Fruit fly (Drosophila melanogaster) whole organism, embryonic: ENCODE data around the gene CG4291.

Source experiments
- CG1024 ChIP-seq: fragments of 200-800 bp; sonication (Bioruptor generic); IDR thresholded peaks from 2 replicates; pipeline ENCODE4 v1.3.6; 2022; ENCODE audit warnings: missing biosample characterization, missing genetic modification characterization
- CG10321 ChIP-seq: fragments of 200-800 bp; sonication (Bioruptor generic); IDR thresholded peaks from 2 replicates; pipeline ENCODE4 v1.3.6; 2022; ENCODE audit warnings: missing biosample characterization, missing genetic modification characterization
- CG13775 ChIP-seq: fragments of 200-800 bp; sonication (Bioruptor generic); optimal IDR thresholded peaks from 3 replicates; lab custom pipeline; 2017; ENCODE audit warnings: missing biosample characterization, mild to moderate bottlenecking, missing genetic modification characterization
- CG15479 ChIP-seq: fragments of 200-800 bp; sonication (Bioruptor generic); optimal IDR thresholded peaks from 3 replicates; lab custom pipeline; 2019; ENCODE audit warnings: missing biosample characterization, mild to moderate bottlenecking, missing genetic modification characterization, moderate library complexity
- CG16813 ChIP-seq: fragments of 200-800 bp; sonication (Bioruptor generic); IDR thresholded peaks from 3 replicates; pipeline ENCODE4 v1.3.6; 2022; ENCODE audit warnings: missing biosample characterization, missing genetic modification characterization; ENCODE audit not compliant: partially characterized antibody
- CG17328 ChIP-seq: fragments of 200-800 bp; sonication (Bioruptor generic); IDR thresholded peaks from 2 replicates; pipeline ENCODE4 v1.3.6; 2022; ENCODE audit warnings: missing biosample characterization, missing genetic modification characterization
- CG17359 ChIP-seq: fragments of 200-800 bp; sonication (Bioruptor generic); optimal IDR thresholded peaks from 3 replicates; lab custom pipeline; 2018; ENCODE audit warnings: missing biosample characterization, mild to moderate bottlenecking, missing genetic modification characterization, moderate library complexity
- CG18011 ChIP-seq: fragments of 200-800 bp; sonication (Bioruptor generic); optimal IDR thresholded peaks from 2 replicates; lab custom pipeline; 2017; ENCODE audit warnings: missing biosample characterization, missing genetic modification characterization, mild to moderate bottlenecking, moderate library complexity, missing genotype
- CG2889 ChIP-seq: fragments of 200-800 bp; sonication (Bioruptor generic); IDR thresholded peaks from 3 replicates; pipeline ENCODE4 v1.3.6; 2022; ENCODE audit warnings: missing biosample characterization, missing genetic modification characterization
- CG31388 ChIP-seq: fragments of 200-800 bp; sonication (Bioruptor generic); optimal IDR thresholded peaks from 2 replicates; lab custom pipeline; 2016; ENCODE audit warnings: missing biosample characterization, missing genetic modification characterization
- CG33557 ChIP-seq: fragments of 200-800 bp; sonication (Bioruptor generic); optimal IDR thresholded peaks from 2 replicates; lab custom pipeline; 2019; ENCODE audit warnings: missing biosample characterization, mild to moderate bottlenecking, missing genetic modification characterization, moderate library complexity
- CG3726 ChIP-seq: fragments of 200-800 bp; sonication (Bioruptor generic); IDR thresholded peaks from 3 replicates; pipeline ENCODE4, ENCODE4 v1.3.6; 2022; ENCODE audit warnings: missing biosample characterization, missing genetic modification characterization
- CG4282 ChIP-seq: fragments of 200-800 bp; sonication (Bioruptor generic); optimal IDR thresholded peaks from 2 replicates; lab custom pipeline; 2016; ENCODE audit warnings: missing biosample characterization, missing genetic modification characterization
- CG4730 ChIP-seq: fragments of 200-800 bp; sonication (Bioruptor generic); IDR thresholded peaks from 2 replicates; pipeline ENCODE4 v1.3.6; 2022; ENCODE audit warnings: missing biosample characterization, missing genetic modification characterization
- CG6175 ChIP-seq: fragments of 200-800 bp; sonication (Bioruptor generic); IDR thresholded peaks from 3 replicates; pipeline ENCODE4 v1.3.6; 2022; ENCODE audit warnings: missing biosample characterization, missing genetic modification characterization
- CG6765 ChIP-seq: fragments of 200-800 bp; sonication (Bioruptor generic); optimal IDR thresholded peaks from 3 replicates; lab custom pipeline; 2017; ENCODE audit warnings: missing biosample characterization, mild to moderate bottlenecking, missing genetic modification characterization
- D ChIP-seq, 2 experiments: fragments of 200-800 bp in 1 of 2; fragments of >200 bp in 1 of 2; sonication (Bioruptor generic) in 1 of 2; optimal IDR thresholded peaks; 2 replicates in 1 of 2; 3 replicates in 1 of 2; lab custom pipeline; 2017; ENCODE audit warnings: mild to moderate bottlenecking in 1 of 2, missing biosample characterization in 1 of 2, missing genetic modification characterization in 1 of 2, missing genetic modification reagents in 1 of 2
- GATAe ChIP-seq: fragments of 200-800 bp; sonication (Bioruptor generic); conservative IDR thresholded peaks from 2 replicates; pipeline ENCODE4 v1.3.6; 2022; ENCODE audit warnings: missing biosample characterization, missing genetic modification characterization
- H15 ChIP-seq: fragments of 200-800 bp; sonication (Bioruptor generic); IDR thresholded peaks from 3 replicates; pipeline ENCODE4 v1.3.6; 2022; ENCODE audit warnings: missing biosample characterization, missing genetic modification characterization
- HLH3B ChIP-seq: fragments of 200-800 bp; sonication (Bioruptor generic); IDR thresholded peaks from 2 replicates; pipeline ENCODE4 v1.3.6; 2022; ENCODE audit warnings: missing biosample characterization, missing genetic modification characterization
- Hmr ChIP-seq: fragments of 200-800 bp; sonication (Bioruptor generic); optimal IDR thresholded peaks from 3 replicates; lab custom pipeline; 2017; ENCODE audit warnings: mild to moderate bottlenecking, missing biosample characterization, missing genetic modification reagents, missing genetic modification characterization
- MBD-R2 ChIP-seq: fragments of 200-800 bp; sonication (Bioruptor generic); IDR thresholded peaks from 2 replicates; pipeline ENCODE4 v1.3.6; 2022; ENCODE audit warnings: missing biosample characterization, missing genetic modification characterization
- NC2β ChIP-seq: fragments of 200-800 bp; sonication (Bioruptor generic); optimal IDR thresholded peaks from 2 replicates; lab custom pipeline; 2016; ENCODE audit warnings: missing biosample characterization, missing genetic modification characterization
- Nf-YA ChIP-seq: fragments of 200-800 bp; sonication (Bioruptor generic); IDR thresholded peaks from 2 replicates; pipeline ENCODE4 v1.3.6; 2022; ENCODE audit warnings: missing biosample characterization, missing genetic modification characterization
- Ptx1 ChIP-seq: fragments of 200-800 bp; sonication (Bioruptor generic); IDR thresholded peaks from 2 replicates; pipeline ENCODE4 v1.3.6; 2022; ENCODE audit warnings: missing biosample characterization, missing genetic modification characterization
- Rx ChIP-seq: fragments of 200-800 bp; sonication (Bioruptor generic); IDR thresholded peaks from 2 replicates; pipeline ENCODE4 v1.3.6; 2022; ENCODE audit warnings: missing biosample characterization, missing genetic modification characterization
- Xbp1 ChIP-seq: fragments of 200-800 bp; sonication (Bioruptor generic); optimal IDR thresholded peaks from 3 replicates; lab custom pipeline; 2016; ENCODE audit warnings: missing biosample characterization, mild to moderate bottlenecking, missing genetic modification characterization
- cato ChIP-seq: fragments of 200-800 bp; sonication (Bioruptor generic); optimal IDR thresholded peaks from 2 replicates; lab custom pipeline; 2016; ENCODE audit warnings: missing biosample characterization, missing genetic modification characterization, borderline replicate concordance
- chif ChIP-seq, 2 experiments: fragments of 200-800 bp; sonication (Bioruptor generic); optimal IDR thresholded peaks; 3 replicates each; lab custom pipeline; 2016; ENCODE audit warnings: missing biosample characterization in 2 of 2, missing genetic modification characterization in 2 of 2
- dimm ChIP-seq: fragments of 200-800 bp; sonication (Bioruptor generic); IDR thresholded peaks from 2 replicates; pipeline ENCODE4 v1.3.6; 2022; ENCODE audit warnings: missing biosample characterization, missing genetic modification characterization
- dmrt99B ChIP-seq: fragments of 200-800 bp; sonication (Bioruptor generic); optimal IDR thresholded peaks from 2 replicates; lab custom pipeline; 2018; ENCODE audit warnings: missing biosample characterization, mild to moderate bottlenecking, missing genetic modification characterization, moderate library complexity
- gsb-n ChIP-seq: fragments of 200-800 bp; sonication (Bioruptor generic); optimal IDR thresholded peaks from 3 replicates; lab custom pipeline; 2018; ENCODE audit warnings: missing biosample characterization, mild to moderate bottlenecking, missing genetic modification characterization
- her ChIP-seq: fragments of 200-800 bp; sonication (Bioruptor generic); optimal IDR thresholded peaks from 2 replicates; lab custom pipeline; 2016; ENCODE audit warnings: missing biosample characterization, missing genetic modification characterization
- jigr1 ChIP-seq: fragments of 200-800 bp; sonication (Bioruptor generic); IDR thresholded peaks from 3 replicates; pipeline ENCODE4 v1.3.6; 2022; ENCODE audit warnings: missing biosample characterization, missing genetic modification characterization
- lilli ChIP-seq: fragments of 200-800 bp; sonication (Bioruptor generic); optimal IDR thresholded peaks from 3 replicates; lab custom pipeline; 2016; ENCODE audit warnings: missing biosample characterization, missing genetic modification characterization
- maf-S ChIP-seq: fragments of 200-800 bp; sonication (Bioruptor generic); optimal IDR thresholded peaks from 2 replicates; lab custom pipeline; 2016; ENCODE audit warnings: missing biosample characterization, missing genetic modification characterization
- odd ChIP-seq: fragments of 200-800 bp; sonication (Bioruptor generic); optimal IDR thresholded peaks from 2 replicates; lab custom pipeline; 2017; ENCODE audit warnings: missing biosample characterization, mild to moderate bottlenecking, missing genetic modification characterization
- otp ChIP-seq: fragments of 200-800 bp; sonication (Bioruptor generic); IDR thresholded peaks from 3 replicates; pipeline ENCODE4, ENCODE4 v1.3.6; 2022; ENCODE audit warnings: missing biosample characterization, missing genetic modification characterization
- pb ChIP-seq: fragments of 200-800 bp; sonication (Bioruptor generic); optimal IDR thresholded peaks from 3 replicates; lab custom pipeline; 2016; ENCODE audit warnings: missing biosample characterization, missing genetic modification characterization
- pfk ChIP-seq: fragments of 200-800 bp; sonication (Bioruptor generic); optimal IDR thresholded peaks from 2 replicates; lab custom pipeline; 2018; ENCODE audit warnings: missing biosample characterization, mild to moderate bottlenecking, missing genetic modification characterization, moderate library complexity
- sd ChIP-seq: fragments of 200-800 bp; sonication (Bioruptor generic); optimal IDR thresholded peaks from 3 replicates; lab custom pipeline; 2018; ENCODE audit warnings: missing biosample characterization, mild to moderate bottlenecking, missing genetic modification characterization, moderate library complexity
- sens-2 ChIP-seq: fragments of 200-800 bp; sonication (Bioruptor generic); IDR thresholded peaks from 2 replicates; pipeline ENCODE4 v1.3.6; 2022; ENCODE audit warnings: missing biosample characterization, missing genetic modification characterization
- shn ChIP-seq: fragments of 200-800 bp; sonication (Bioruptor generic); optimal IDR thresholded peaks from 3 replicates; lab custom pipeline; 2016; ENCODE audit warnings: missing biosample characterization, missing genetic modification characterization
- sima ChIP-seq: fragments of 200-800 bp; sonication (Bioruptor generic); optimal IDR thresholded peaks from 2 replicates; lab custom pipeline; 2016; ENCODE audit warnings: missing biosample characterization, missing genetic modification characterization
- sisA ChIP-seq: fragments of 200-800 bp; sonication (Bioruptor generic); IDR thresholded peaks from 2 replicates; pipeline ENCODE4 v1.3.6; 2022; ENCODE audit warnings: missing biosample characterization, missing genetic modification characterization
- slbo ChIP-seq: fragments of 200-800 bp; sonication (Bioruptor generic); IDR thresholded peaks from 2 replicates; pipeline ENCODE4 v1.3.6; 2022; ENCODE audit warnings: missing biosample characterization, missing genetic modification characterization
- stwl ChIP-seq: fragments of 200-800 bp; sonication (Bioruptor generic); optimal IDR thresholded peaks from 3 replicates; lab custom pipeline; 2018; ENCODE audit warnings: missing biosample characterization, mild to moderate bottlenecking, missing genetic modification characterization, moderate library complexity
- tap ChIP-seq: fragments of 200-800 bp; optimal IDR thresholded peaks from 3 replicates; lab custom pipeline; 2019; ENCODE audit warnings: missing biosample characterization, mild to moderate bottlenecking, missing genetic modification characterization, moderate library complexity
- tin ChIP-seq: fragments of 200-800 bp; sonication (Bioruptor generic); optimal IDR thresholded peaks from 3 replicates; lab custom pipeline; 2016; ENCODE audit warnings: missing biosample characterization, missing genetic modification characterization
- usp ChIP-seq: fragments of >200 bp; optimal IDR thresholded peaks from 2 replicates; lab custom pipeline; 2017; ENCODE audit warnings: missing biosample characterization, missing genetic modification characterization
- vfl ChIP-seq: fragments of 200-800 bp; sonication (Bioruptor generic); optimal IDR thresholded peaks from 2 replicates; lab custom pipeline; 2016; ENCODE audit warnings: missing biosample characterization, missing genetic modification characterization

Gene CG4291

dm6 chr2L:852647-853111 is at the start of gene CG4291, which contains the start of gene kraken (continued):
- peak; percentile 72 for TF ChIP-seq Hmr (GFP tag; lab: Kevin White, UChicago)
- peak; percentile 24 for TF ChIP-seq tin (GFP tag; lab: Kevin White, UChicago)
- TF ChIP-seq sisA (GFP tag; lab: Robert Waterston, UW): no peak
- peak; percentile 79 for TF ChIP-seq her (GFP tag; lab: Kevin White, UChicago)
- TF ChIP-seq chif (GFP tag; optimal IDR thresholded peaks at IDR 0.05; lab: Kevin White, UChicago): peak; percentile 1 to 59
- TF ChIP-seq sens-2 (GFP tag; lab: Robert Waterston, UW): no peak
- TF ChIP-seq CG2889: no peak
- no peak for TF ChIP-seq sima (GFP tag; lab: Kevin White, UChicago)
- TF ChIP-seq vfl (GFP tag; lab: Kevin White, UChicago): peak; percentile 68
- TF ChIP-seq CG4730 (GFP tag; lab: Robert Waterston, UW): peak; percentile 34
- peak; percentile 44; the same call in 2 of the 3 replicates for TF ChIP-seq CG16813 (GFP tag; lab: Robert Waterston, UW)
- TF ChIP-seq CG33557 (GFP tag; lab: Kevin White, UChicago): peak; percentile 13
- no peak for TF ChIP-seq CG31388
- TF ChIP-seq D (optimal IDR thresholded peaks at IDR 0.05; lab: Kevin White, UChicago): no peak
- no peak for TF ChIP-seq D (GFP tag; optimal IDR thresholded peaks at IDR 0.05; lab: Kevin White, UChicago)
- no peak for TF ChIP-seq jigr1 (GFP tag; lab: Robert Waterston, UW)
- peak; percentile 85 for TF ChIP-seq slbo (GFP tag; lab: Robert Waterston, UW)
- peak; percentile 98 for TF ChIP-seq sd (tag; lab: Kevin White, UChicago)
- no peak for TF ChIP-seq cato
- TF ChIP-seq tap (tag; lab: Kevin White, UChicago): peak; percentile 51
- peak; percentile 53 for TF ChIP-seq maf-S
- peak; percentile 27 for TF ChIP-seq CG18011 (GFP tag; lab: Kevin White, UChicago)
- TF ChIP-seq odd (GFP tag; lab: Kevin White, UChicago): peak; percentile 13
- peak; percentile 68 for TF ChIP-seq Xbp1 (GFP tag; lab: Kevin White, UChicago)
- TF ChIP-seq shn (GFP tag; lab: Kevin White, UChicago): peak; percentile 59
- TF ChIP-seq CG3726: no peak
- TF ChIP-seq NC2β: no peak
- no peak for TF ChIP-seq GATAe
- TF ChIP-seq lilli (GFP tag; lab: Kevin White, UChicago): peak; percentile 78
- no peak for TF ChIP-seq dimm (GFP tag; lab: Robert Waterston, UW)
- peak; percentile 24 for TF ChIP-seq CG17359 (tag; lab: Kevin White, UChicago)
- TF ChIP-seq CG15479 (GFP tag; lab: Kevin White, UChicago): peak; percentile 62
- peak; percentile 44 for TF ChIP-seq CG17328 (GFP tag; lab: Robert Waterston, UW)
- TF ChIP-seq CG13775 (GFP tag; lab: Kevin White, UChicago): no peak
- no peak for TF ChIP-seq otp
- no peak for TF ChIP-seq Rx (GFP tag; lab: Robert Waterston, UW)
- TF ChIP-seq CG6175: peak; percentile 31; the same call in 1 of the 3 replicates
- TF ChIP-seq MBD-R2: peak; percentile 97
- TF ChIP-seq H15 (GFP tag; lab: Robert Waterston, UW): peak; percentile 18; the same call in 1 of the 3 replicates
- peak; percentile 25 for TF ChIP-seq pfk (GFP tag; lab: Kevin White, UChicago)
- TF ChIP-seq gsb-n (tag; lab: Kevin White, UChicago): peak; percentile 63
- TF ChIP-seq dmrt99B: peak; percentile 35
- TF ChIP-seq CG1024: 0 out of 2 replicates have a peak, but pooled peaks have one; percentile 2
- TF ChIP-seq CG10321: peak; percentile 42; the same call in 1 of the 2 replicates
- TF ChIP-seq Nf-YA (GFP tag; lab: Robert Waterston, UW): no peak
- TF ChIP-seq CG4282 (GFP tag; lab: Kevin White, UChicago): no peak
- TF ChIP-seq pb (GFP tag; lab: Kevin White, UChicago): no peak
- peak; percentile 22; the same call in 1 of the 2 replicates for TF ChIP-seq Ptx1 (GFP tag; lab: Robert Waterston, UW)
- peak; percentile 50 for TF ChIP-seq stwl (tag; lab: Kevin White, UChicago)
- peak; percentile 49 for TF ChIP-seq CG6765 (GFP tag; lab: Kevin White, UChicago)
- peak; percentile 22; the same call in 1 of the 2 replicates for TF ChIP-seq HLH3B (GFP tag; lab: Robert Waterston, UW)
- TF ChIP-seq usp (GFP tag; lab: Kevin White, UChicago): no peak
